Fruit fly (Drosophila melanogaster) whole organism, embryonic: ENCODE measurements around the gene CecA1.

ENCODE experiments used
- Antp ChIP-seq: fragments of 200-800 bp; sonication (Bioruptor generic); optimal IDR thresholded peaks from 3 replicates; lab custom pipeline; 2016; ENCODE audit warnings: missing biosample characterization, missing genetic modification characterization
- Atf3 ChIP-seq: fragments of 200-800 bp; sonication (Bioruptor generic); optimal IDR thresholded peaks from 3 replicates; lab custom pipeline; 2016; ENCODE audit warnings: missing biosample characterization, missing genetic modification characterization
- B-H1 ChIP-seq: fragments of 200-800 bp; sonication (Bioruptor generic); IDR thresholded peaks from 3 replicates; pipeline ENCODE4 v1.3.6; 2022; ENCODE audit warnings: missing biosample characterization, missing genetic modification characterization
- CG10267 ChIP-seq: fragments of 200-800 bp; sonication (Bioruptor generic); optimal IDR thresholded peaks from 2 replicates; lab custom pipeline; 2018; ENCODE audit warnings: missing biosample characterization, mild to moderate bottlenecking, missing genetic modification characterization, moderate library complexity
- CG13296 ChIP-seq: fragments of 200-800 bp; sonication (Bioruptor generic); optimal IDR thresholded peaks from 3 replicates; lab custom pipeline; 2018; ENCODE audit warnings: missing biosample characterization, mild to moderate bottlenecking, missing genetic modification characterization
- CG14860 ChIP-seq: fragments of 200-800 bp; sonication (Bioruptor generic); IDR thresholded peaks from 3 replicates; pipeline ENCODE4 v1.3.6; 2022; ENCODE audit warnings: missing biosample characterization, missing genetic modification characterization; ENCODE audit not compliant: partially characterized antibody
- CG17328 ChIP-seq: fragments of 200-800 bp; sonication (Bioruptor generic); IDR thresholded peaks from 2 replicates; pipeline ENCODE4 v1.3.6; 2022; ENCODE audit warnings: missing biosample characterization, missing genetic modification characterization
- CG17385 ChIP-seq: fragments of 200-800 bp; sonication (Bioruptor generic); optimal IDR thresholded peaks from 3 replicates; lab custom pipeline; 2018; ENCODE audit warnings: missing biosample characterization, mild to moderate bottlenecking, missing genetic modification characterization
- CG2199 ChIP-seq: fragments of 200-800 bp; sonication (Bioruptor generic); IDR thresholded peaks from 3 replicates; pipeline ENCODE4 v1.3.6; 2022; ENCODE audit warnings: missing biosample characterization, missing genetic modification characterization
- CG3065 ChIP-seq: fragments of 200-800 bp; sonication (Bioruptor generic); optimal IDR thresholded peaks from 2 replicates; lab custom pipeline; 2016; ENCODE audit warnings: missing biosample characterization, missing genetic modification characterization
- CG3281 ChIP-seq: fragments of 200-800 bp; sonication (Bioruptor generic); optimal IDR thresholded peaks from 3 replicates; lab custom pipeline; 2017; ENCODE audit warnings: missing biosample characterization, mild to moderate bottlenecking, missing genetic modification characterization
- CG6254 ChIP-seq: fragments of 200-800 bp; sonication (Bioruptor generic); optimal IDR thresholded peaks from 3 replicates; lab custom pipeline; 2017; ENCODE audit warnings: mild to moderate bottlenecking, missing biosample characterization, missing genetic modification reagents, missing genetic modification characterization
- CG6854 ChIP-seq: fragments of 200-800 bp; sonication (Bioruptor generic); optimal IDR thresholded peaks from 3 replicates; lab custom pipeline; 2017; ENCODE audit warnings: missing biosample characterization, mild to moderate bottlenecking, missing genetic modification characterization
- CG7271 ChIP-seq: fragments of 200-800 bp; sonication (Bioruptor generic); optimal IDR thresholded peaks from 2 replicates; lab custom pipeline; 2018; ENCODE audit warnings: missing biosample characterization, mild to moderate bottlenecking, missing genetic modification characterization, moderate library complexity
- CG7357 ChIP-seq: fragments of 200-800 bp; sonication (Bioruptor generic); IDR thresholded peaks from 3 replicates; pipeline ENCODE4 v1.3.6; 2022; ENCODE audit warnings: missing biosample characterization, missing genetic modification characterization
- CG7556 ChIP-seq: fragments of 200-800 bp; sonication (Bioruptor generic); optimal IDR thresholded peaks from 2 replicates; lab custom pipeline; 2017; ENCODE audit warnings: missing biosample characterization, mild to moderate bottlenecking, missing genetic modification characterization
- CG7928 ChIP-seq: fragments of 200-800 bp; sonication (Bioruptor generic); optimal IDR thresholded peaks from 2 replicates; lab custom pipeline; 2017; ENCODE audit warnings: missing biosample characterization, mild to moderate bottlenecking, missing genetic modification characterization
- CG7963 ChIP-seq: fragments of 200-800 bp; sonication (Bioruptor generic); IDR thresholded peaks from 3 replicates; pipeline ENCODE4 v1.3.6; 2022; ENCODE audit warnings: missing biosample characterization, missing genetic modification characterization; ENCODE audit not compliant: partially characterized antibody
- CG9817 ChIP-seq: fragments of 200-800 bp; sonication (Bioruptor generic); optimal IDR thresholded peaks from 2 replicates; lab custom pipeline; 2018; ENCODE audit warnings: missing biosample characterization, mild to moderate bottlenecking, missing genetic modification characterization, moderate library complexity
- Camta ChIP-seq: fragments of 200-800 bp; sonication (Bioruptor generic); optimal IDR thresholded peaks from 2 replicates; lab custom pipeline; 2016; ENCODE audit warnings: missing biosample characterization, missing genetic modification characterization
- D19A ChIP-seq: fragments of 200-800 bp; optimal IDR thresholded peaks from 3 replicates; lab custom pipeline; 2019; ENCODE audit warnings: missing biosample characterization, mild to moderate bottlenecking, missing genetic modification characterization, moderate library complexity
- D19B ChIP-seq: fragments of 200-800 bp; sonication (Bioruptor generic); optimal IDR thresholded peaks from 2 replicates; lab custom pipeline; 2017; ENCODE audit warnings: missing biosample characterization, mild to moderate bottlenecking, missing genetic modification characterization
- Elba2 ChIP-seq: fragments of 200-800 bp; sonication (Bioruptor generic); optimal IDR thresholded peaks from 3 replicates; lab custom pipeline; 2016; ENCODE audit warnings: missing biosample characterization, missing genetic modification characterization
- H15 ChIP-seq: fragments of 200-800 bp; sonication (Bioruptor generic); IDR thresholded peaks from 3 replicates; pipeline ENCODE4 v1.3.6; 2022; ENCODE audit warnings: missing biosample characterization, missing genetic modification characterization
- MTF-1 ChIP-seq: fragments of 200-800 bp; sonication (Bioruptor generic); optimal IDR thresholded peaks from 2 replicates; lab custom pipeline; 2018; ENCODE audit warnings: missing biosample characterization, mild to moderate bottlenecking, missing genetic modification characterization, borderline replicate concordance
- Sox100B ChIP-seq: fragments of 200-800 bp; sonication (Bioruptor generic); optimal IDR thresholded peaks from 3 replicates; lab custom pipeline; 2018; ENCODE audit warnings: missing biosample characterization, mild to moderate bottlenecking, missing genetic modification characterization
- Sox102F ChIP-seq: fragments of 200-800 bp; sonication (Bioruptor generic); optimal IDR thresholded peaks from 2 replicates; lab custom pipeline; 2018; ENCODE audit warnings: missing biosample characterization, mild to moderate bottlenecking, missing genetic modification characterization, moderate library complexity
- Spps ChIP-seq: fragments of 200-800 bp; sonication (Bioruptor generic); optimal IDR thresholded peaks from 2 replicates; lab custom pipeline; 2018; ENCODE audit warnings: missing biosample characterization, mild to moderate bottlenecking, missing genetic modification characterization
- Sry-β ChIP-seq: fragments of 200-800 bp; sonication (Bioruptor generic); optimal IDR thresholded peaks from 2 replicates; lab custom pipeline; 2018; ENCODE audit warnings: missing biosample characterization, mild to moderate bottlenecking, missing genetic modification characterization, moderate library complexity
- TFAM ChIP-seq: fragments of 200-800 bp; sonication (Bioruptor generic); optimal IDR thresholded peaks from 2 replicates; lab custom pipeline; 2017; ENCODE audit warnings: missing biosample characterization, missing genetic modification characterization, inconsistent platforms
- ab ChIP-seq: fragments of 200-800 bp; sonication (Bioruptor generic); optimal IDR thresholded peaks from 2 replicates; lab custom pipeline; 2016; ENCODE audit warnings: missing biosample characterization, missing genetic modification characterization
- bab2 ChIP-seq: fragments of 200-800 bp; sonication (Bioruptor generic); optimal IDR thresholded peaks from 2 replicates; lab custom pipeline; 2016; ENCODE audit warnings: missing biosample characterization, missing genetic modification characterization
- dimm ChIP-seq: fragments of 200-800 bp; sonication (Bioruptor generic); IDR thresholded peaks from 2 replicates; pipeline ENCODE4 v1.3.6; 2022; ENCODE audit warnings: missing biosample characterization, missing genetic modification characterization
- dysf ChIP-seq: fragments of 200-800 bp; sonication (Bioruptor generic); IDR thresholded peaks from 3 replicates; pipeline ENCODE4 v1.3.6; 2022; ENCODE audit warnings: missing biosample characterization, missing genetic modification characterization
- emc ChIP-seq: fragments of 200-800 bp; sonication (Bioruptor generic); optimal IDR thresholded peaks from 2 replicates; lab custom pipeline; 2016; ENCODE audit warnings: missing biosample characterization, missing genetic modification characterization
- esg ChIP-seq: fragments of 200-800 bp; sonication (Bioruptor generic); conservative IDR thresholded peaks from 2 replicates; pipeline ENCODE4 v1.3.6; 2022; ENCODE audit warnings: missing biosample characterization, missing genetic modification characterization
- fd64A ChIP-seq: fragments of 200-800 bp; sonication (Bioruptor generic); optimal IDR thresholded peaks from 3 replicates; lab custom pipeline; 2018; ENCODE audit warnings: missing biosample characterization, mild to moderate bottlenecking, missing genetic modification characterization
- fd96Cb ChIP-seq: fragments of 200-800 bp; sonication (Bioruptor generic); optimal IDR thresholded peaks from 2 replicates; lab custom pipeline; 2018; ENCODE audit warnings: missing biosample characterization, mild to moderate bottlenecking, missing genetic modification characterization, moderate library complexity
- gsb-n ChIP-seq: fragments of 200-800 bp; sonication (Bioruptor generic); optimal IDR thresholded peaks from 3 replicates; lab custom pipeline; 2018; ENCODE audit warnings: missing biosample characterization, mild to moderate bottlenecking, missing genetic modification characterization
- gt ChIP-seq: fragments of 200-800 bp; sonication (Bioruptor generic); IDR thresholded peaks from 2 replicates; pipeline ENCODE4 v1.3.6; 2022; ENCODE audit warnings: missing biosample characterization, missing genetic modification characterization
- hbn ChIP-seq: fragments of 200-800 bp; sonication (Bioruptor generic); IDR thresholded peaks from 2 replicates; pipeline ENCODE4 v1.3.6; 2022; ENCODE audit warnings: missing biosample characterization, missing genetic modification characterization; ENCODE audit not compliant: partially characterized antibody
- jumu ChIP-seq: fragments of 200-800 bp; sonication (Bioruptor generic); optimal IDR thresholded peaks from 3 replicates; lab custom pipeline; 2016; ENCODE audit warnings: missing biosample characterization, missing genetic modification characterization
- klu ChIP-seq: fragments of 200-800 bp; sonication (Bioruptor generic); IDR thresholded peaks from 2 replicates; pipeline ENCODE4 v1.3.6; 2022; ENCODE audit warnings: missing biosample characterization, missing genetic modification characterization
- nmo ChIP-seq: fragments of 200-800 bp; sonication (Bioruptor generic); optimal IDR thresholded peaks from 2 replicates; lab custom pipeline; 2018; ENCODE audit warnings: missing biosample characterization, mild to moderate bottlenecking, missing genetic modification characterization, moderate library complexity
- peb ChIP-seq: fragments of 200-800 bp; sonication (Bioruptor generic); IDR thresholded peaks from 2 replicates; pipeline ENCODE4 v1.3.6; 2022; ENCODE audit warnings: missing biosample characterization, missing genetic modification characterization
- phol ChIP-seq: fragments of 200-800 bp; sonication (Bioruptor generic); optimal IDR thresholded peaks from 3 replicates; lab custom pipeline; 2018; ENCODE audit warnings: missing biosample characterization, mild to moderate bottlenecking, missing genetic modification characterization, moderate library complexity
- pita ChIP-seq: fragments of 200-800 bp; sonication (Bioruptor generic); optimal IDR thresholded peaks from 2 replicates; lab custom pipeline; 2017; ENCODE audit warnings: missing biosample characterization, mild to moderate bottlenecking, missing genetic modification characterization
- ssp ChIP-seq: fragments of 200-800 bp; sonication (Bioruptor generic); IDR thresholded peaks from 2 replicates; pipeline ENCODE4 v1.3.6; 2022; ENCODE audit warnings: missing biosample characterization, missing genetic modification characterization
- stc ChIP-seq: fragments of 200-800 bp; sonication (Bioruptor generic); IDR thresholded peaks from 2 replicates; pipeline ENCODE4 v1.3.6; 2022; ENCODE audit warnings: missing biosample characterization, missing genetic modification characterization
- stwl ChIP-seq: fragments of 200-800 bp; sonication (Bioruptor generic); optimal IDR thresholded peaks from 3 replicates; lab custom pipeline; 2018; ENCODE audit warnings: missing biosample characterization, mild to moderate bottlenecking, missing genetic modification characterization, moderate library complexity
- tna ChIP-seq: fragments of 200-800 bp; sonication (Bioruptor generic); IDR thresholded peaks from 2 replicates; pipeline ENCODE4 v1.3.6; 2022; ENCODE audit warnings: missing biosample characterization, missing genetic modification characterization; ENCODE audit not compliant: partially characterized antibody

Gene CecA1

dm6 chr3R:30189836-30190235, 20.8 kb upstream of the CecA1 start (continued):
- TF ChIP-seq TFAM (no peak), MTF-1 (no peak), CG7963 (GFP tag; lab: Robert Waterston, UW) (no peak), pita (GFP tag; lab: Kevin White, UChicago) (no peak), ab (GFP tag; lab: Kevin White, UChicago) (peak; percentile 21), CG13296 (GFP tag; lab: Kevin White, UChicago) (peak; percentile 68), D19B (GFP tag; lab: Kevin White, UChicago) (peak; percentile 13), fd96Cb (tag; lab: Kevin White, UChicago) (peak; percentile 73), CG17385 (GFP tag; lab: Kevin White, UChicago) (peak; percentile 71), esg (GFP tag; lab: Robert Waterston, UW) (peak; percentile 80), CG14860 (no peak), Sry-β (GFP tag; lab: Kevin White, UChicago) (no peak), Sox102F (GFP tag; lab: Kevin White, UChicago) (peak; percentile 83), jumu (GFP tag; lab: Kevin White, UChicago) (peak; percentile 20), klu (GFP tag; lab: Robert Waterston, UW) (peak; percentile 52), CG7271 (no peak), CG2199 (GFP tag; lab: Robert Waterston, UW) (no peak), nmo (GFP tag; lab: Kevin White, UChicago) (peak; percentile 80), CG10267 (tag; lab: Kevin White, UChicago) (peak; percentile 52), gsb-n (peak; percentile 47), emc (peak; percentile 26), Camta (no peak), CG7928 (GFP tag; lab: Kevin White, UChicago) (no peak), Sox100B (GFP tag; lab: Kevin White, UChicago) (peak; percentile 71), Antp (GFP tag; lab: Kevin White, UChicago) (peak; percentile 51), gt (GFP tag; lab: Robert Waterston, UW) (peak; percentile 42; the same call in 1 of the 2 replicates), Spps (no peak), CG17328 (GFP tag; lab: Robert Waterston, UW) (peak; percentile 79), stc (GFP tag; lab: Robert Waterston, UW) (peak; percentile 67), CG6254 (GFP tag; lab: Kevin White, UChicago) (peak; percentile 61), fd64A (GFP tag; lab: Kevin White, UChicago) (peak; percentile 68), Atf3 (GFP tag; lab: Kevin White, UChicago) (peak; percentile 29), Elba2 (no peak), dimm (GFP tag; lab: Robert Waterston, UW) (peak; percentile 47; the same call in 1 of the 2 replicates), CG7556 (peak; percentile 54), dysf (GFP tag; lab: Robert Waterston, UW) (peak; percentile 88), peb (peak; percentile 59; the same call in 1 of the 2 replicates), CG3065 (GFP tag; lab: Kevin White, UChicago) (no peak), tna (GFP tag; lab: Robert Waterston, UW) (no peak), CG6854 (peak; percentile 29), B-H1 (GFP tag; lab: Robert Waterston, UW) (peak; percentile 67), phol (tag; lab: Kevin White, UChicago) (peak; percentile 78), bab2 (GFP tag; lab: Kevin White, UChicago) (peak; percentile 34), CG9817 (tag; lab: Kevin White, UChicago) (peak; percentile 60), H15 (GFP tag; lab: Robert Waterston, UW) (peak; percentile 79; the same call in 2 of the 3 replicates), D19A (tag; lab: Kevin White, UChicago) (peak; percentile 55), CG7357 (GFP tag; lab: Robert Waterston, UW) (peak; percentile 64; the same call in 2 of the 3 replicates), CG3281 (GFP tag; lab: Kevin White, UChicago) (peak; percentile 65), ssp (GFP tag; lab: Robert Waterston, UW) (peak; percentile 72), hbn (no peak), stwl (tag; lab: Kevin White, UChicago) (no peak)
